Worm (Caenorhabditis elegans) whole organism, L3 larva: ENCODE results near the gene srh-85.

ENCODE experiments used
- ZK546.5 ChIP-seq: sonication (generic microtip); optimal IDR thresholded peaks from 2 replicates; lab custom pipeline; 2017; ENCODE audit warnings: missing biosample characterization, missing genetic modification characterization
- ama-1 ChIP-seq: fragments of 150-350 bp; optimal IDR thresholded peaks from 2 replicates; lab custom pipeline; 2018
- elt-3 ChIP-seq, 3 experiments: fragments of 150-350 bp in 1 of 3; sonication (generic microtip) in 2 of 3; optimal IDR thresholded peaks; 2 replicates in 2 of 3; 4 replicates in 1 of 3; lab custom pipeline; 2014 to 2017; ENCODE audit warnings: missing biosample characterization in 3 of 3, missing genetic modification characterization in 3 of 3
- fkh-10 ChIP-seq: sonication (generic microtip); optimal IDR thresholded peaks from 2 replicates; lab custom pipeline; 2017; ENCODE audit warnings: missing biosample characterization, missing genetic modification reagents, missing genetic modification characterization
- mdl-1 ChIP-seq: fragments of 150-350 bp; optimal IDR thresholded peaks from 2 replicates; lab custom pipeline; 2014; ENCODE audit warnings: missing biosample characterization, missing genetic modification characterization
- nhr-77 ChIP-seq: fragments of 150-350 bp; optimal IDR thresholded peaks from 2 replicates; lab custom pipeline; 2014; ENCODE audit warnings: missing biosample characterization, missing genetic modification characterization
- pha-4 ChIP-seq: fragments of 150-350 bp; optimal IDR thresholded peaks from 2 replicates; lab custom pipeline; 2014; ENCODE audit warnings: missing biosample characterization, missing genetic modification reagents, missing genetic modification characterization
- pqm-1 ChIP-seq: fragments of 150-350 bp; optimal IDR thresholded peaks from 2 replicates; lab custom pipeline; 2017; ENCODE audit warnings: missing biosample characterization, missing genetic modification characterization, inconsistent platforms

- TF ChIP-seq mdl-1 (tag; lab: Kevin White, UChicago) (no peak), pha-4 (tag; lab: Kevin White, UChicago) (no peak), pqm-1 (tag; lab: Kevin White, UChicago) (no peak), ama-1 (no peak), fkh-10 (no peak), elt-3 (tag; optimal IDR thresholded peaks at IDR 0.05; lab: Kevin White, UChicago) (no peak), nhr-77 (tag; lab: Kevin White, UChicago) (no peak), ZK546.5 (tag; lab: Kevin White, UChicago) (no peak)
Observed at ce11 chrV:2960894-2961293, 26.4 kb downstream of the srh-85 start, which contains the start of gene srw-144.
